Fruit fly (Drosophila melanogaster): ENCODE results near the gene CG3587.
A peak's percentile ranks its signal among the peaks of the same experiment; 100 is the strongest.

Gene CG3587

dm6 chrX:1908757-1909156 lies 31.4 kb upstream of the CG3587 start, which contains the start of the genes Edem1 and Rbcn-3B (continued):
- TF ChIP-seq Hr38 (GFP tag; optimal IDR thresholded peaks at IDR 0.05) (no peak), CG11294 (GFP tag; IDR thresholded peaks at IDR 0.05) (no peak), CG6854 (GFP tag; optimal IDR thresholded peaks at IDR 0.05) (peak; percentile 27), CG15336 (GFP tag; IDR thresholded peaks at IDR 0.05) (peak; percentile 58; the same call in 1 of the 2 replicates), Lpt (GFP tag; optimal IDR thresholded peaks at IDR 0.05) (peak; percentile 45), CG6792 (GFP tag; optimal IDR thresholded peaks at IDR 0.05) (no peak), CG8632 (GFP tag; optimal IDR thresholded peaks at IDR 0.05) (no peak), CG10669 (GFP tag; optimal IDR thresholded peaks at IDR 0.05) (no peak), Ets21C (GFP tag; optimal IDR thresholded peaks at IDR 0.05) (no peak), OdsH (GFP tag; optimal IDR thresholded peaks at IDR 0.05) (no peak), CG10631 (GFP tag; optimal IDR thresholded peaks at IDR 0.05) (no peak), CG3919 (GFP tag; optimal IDR thresholded peaks at IDR 0.05) (no peak), Gug (GFP tag; IDR thresholded peaks at IDR 0.05) (no peak), eg (GFP tag; IDR thresholded peaks at IDR 0.05) (peak; percentile 68), CG11902 (GFP tag; optimal IDR thresholded peaks at IDR 0.05) (no peak), fkh (GFP tag; optimal IDR thresholded peaks at IDR 0.05) (no peak), acj6 (GFP tag; optimal IDR thresholded peaks at IDR 0.05) (no peak), CG7368 (GFP tag; optimal IDR thresholded peaks at IDR 0.05) (no peak), Eip93F (GFP tag; optimal IDR thresholded peaks at IDR 0.05) (no peak), Sox14 (GFP tag; optimal IDR thresholded peaks at IDR 0.05) (peak; percentile 29), pdm3 (GFP tag; optimal IDR thresholded peaks at IDR 0.05) (no peak), achi (GFP tag; optimal IDR thresholded peaks at IDR 0.05) (no peak), CG32006 (GFP tag; optimal IDR thresholded peaks at IDR 0.05) (no peak), fd85E (GFP tag; optimal IDR thresholded peaks at IDR 0.05) (no peak), ss (GFP tag; optimal IDR thresholded peaks at IDR 0.05) (no peak), Ets96B (tag; optimal IDR thresholded peaks at IDR 0.05) (peak; percentile 47), Hr4 (GFP tag; optimal IDR thresholded peaks at IDR 0.05) (no peak), CG4318 (GFP tag; optimal IDR thresholded peaks at IDR 0.05) (no peak), CG16779 (tag; optimal IDR thresholded peaks at IDR 0.05) (peak; percentile 69), CG8319 (GFP tag; optimal IDR thresholded peaks at IDR 0.05) (no peak), CG3032 (tag; optimal IDR thresholded peaks at IDR 0.05) (peak; percentile 30), dac (GFP tag; optimal IDR thresholded peaks at IDR 0.05) (peak; percentile 7)

- peak; percentile 79 for TF ChIP-seq svp (GFP tag)
- TF ChIP-seq CG9139 (GFP tag; optimal IDR thresholded peaks at IDR 0.05): no peak
- TF ChIP-seq Smox (GFP tag; optimal IDR thresholded peaks at IDR 0.05): no peak
Measured at dm6 chrX:1909533-1909932, 30.6 kb upstream of the CG3587 start.

dm6 chrX:1922765-1923501 lies 17.2 kb upstream of the CG3587 start, which contains the start of the genes eIF2Bepsilon and Ocrl:
TSS of gene eIF2Bepsilon (minus strand) at chrX:1922874.
TSS of gene Ocrl (plus strand) at chrX:1922981.
- TF ChIP-seq net (GFP tag; optimal IDR thresholded peaks at IDR 0.05) (no peak), svp (GFP tag) (peak; percentile 88), CG4318 (GFP tag; optimal IDR thresholded peaks at IDR 0.05) (no peak), Lpt (GFP tag; optimal IDR thresholded peaks at IDR 0.05) (no peak), CG1621 (tag; optimal IDR thresholded peaks at IDR 0.05) (peak; percentile 57), CG6163 (GFP tag; IDR thresholded peaks at IDR 0.05) (0 out of 3 replicates have a peak, but pooled peaks have one; percentile 5), fkh (GFP tag; optimal IDR thresholded peaks at IDR 0.05) (peak; percentile 88)

All from whole organism, prepupa.